Fruit fly (Drosophila melanogaster): Measurements from ENCODE around the gene CG9150.

Gene CG9150

DNA sequence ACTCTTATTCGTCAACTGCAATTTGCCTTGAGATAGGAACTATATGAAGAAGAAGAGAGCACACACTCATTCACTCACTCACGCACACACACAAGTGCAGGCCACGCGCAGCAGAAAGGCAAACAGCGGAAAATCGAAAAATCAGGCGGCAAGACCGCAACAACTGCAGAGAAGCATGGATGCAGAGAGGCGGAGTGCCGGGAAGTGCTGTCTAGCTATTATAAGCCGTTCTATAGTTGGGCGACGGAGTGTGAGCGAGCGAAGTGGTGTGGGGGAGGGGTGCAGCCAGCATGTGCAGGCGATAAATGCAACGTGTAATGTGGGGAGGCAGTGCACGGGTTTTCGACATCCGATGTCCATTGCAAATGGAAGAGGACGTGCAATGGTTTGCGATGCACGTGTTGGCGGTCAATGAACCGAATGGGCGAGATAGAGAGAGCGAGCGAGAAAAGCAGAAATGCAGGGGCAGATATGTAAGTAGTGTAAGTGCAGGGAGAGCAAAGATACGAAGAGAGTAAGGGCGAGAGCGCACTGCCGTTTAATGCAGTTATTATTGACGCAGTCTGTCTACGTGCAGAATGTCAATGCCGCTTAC, 10.5 kb upstream of the CG9150 start (continued):
- no peak for TF ChIP-seq salr (GFP tag; optimal IDR thresholded peaks at IDR 0.05)
- no peak for TF ChIP-seq Hr39 (GFP tag; optimal IDR thresholded peaks at IDR 0.05)
- TF ChIP-seq fd85E (GFP tag; optimal IDR thresholded peaks at IDR 0.05) = no peak
- TF ChIP-seq CG8319 (GFP tag; optimal IDR thresholded peaks at IDR 0.05) = no peak
- peak; percentile 1 for TF ChIP-seq Sox14 (GFP tag; optimal IDR thresholded peaks at IDR 0.05)
- no peak for TF ChIP-seq CG9139 (GFP tag; optimal IDR thresholded peaks at IDR 0.05)
- TF ChIP-seq eg (GFP tag; IDR thresholded peaks at IDR 0.05) = no peak
- TF ChIP-seq CG6792 (GFP tag; optimal IDR thresholded peaks at IDR 0.05) = no peak
- TF ChIP-seq CG8632 (GFP tag; optimal IDR thresholded peaks at IDR 0.05) = no peak
- TF ChIP-seq Sox102F (GFP tag; optimal IDR thresholded peaks at IDR 0.05) = no peak
- no peak for TF ChIP-seq spab (GFP tag; optimal IDR thresholded peaks at IDR 0.05)
- TF ChIP-seq CG3919 (GFP tag; optimal IDR thresholded peaks at IDR 0.05) = no peak
- no peak for TF ChIP-seq CG11902 (GFP tag; optimal IDR thresholded peaks at IDR 0.05)
- TF ChIP-seq Eip93F (GFP tag; optimal IDR thresholded peaks at IDR 0.05) = no peak
- TF ChIP-seq fkh (GFP tag; optimal IDR thresholded peaks at IDR 0.05) = peak; percentile 71
- no peak for TF ChIP-seq pdm3 (GFP tag; optimal IDR thresholded peaks at IDR 0.05)
- peak; percentile 38; the same call in 1 of the 2 replicates for TF ChIP-seq CG15336 (GFP tag; IDR thresholded peaks at IDR 0.05)
- no peak for TF ChIP-seq fd59A (GFP tag; optimal IDR thresholded peaks at IDR 0.05)
- no peak for TF ChIP-seq CG4318 (GFP tag; optimal IDR thresholded peaks at IDR 0.05)
- TF ChIP-seq Met (GFP tag; optimal IDR thresholded peaks at IDR 0.05) = peak; percentile 100
- peak; percentile 42 for TF ChIP-seq Gug (GFP tag; IDR thresholded peaks at IDR 0.05)
- no peak for TF ChIP-seq lz (GFP tag; optimal IDR thresholded peaks at IDR 0.05)
- TF ChIP-seq CG8119 (GFP tag; IDR thresholded peaks at IDR 0.05) = no peak
- TF ChIP-seq OdsH (GFP tag; optimal IDR thresholded peaks at IDR 0.05) = no peak
- no peak for TF ChIP-seq Ets21C (GFP tag; optimal IDR thresholded peaks at IDR 0.05)
- TF ChIP-seq acj6 (GFP tag; optimal IDR thresholded peaks at IDR 0.05) = no peak
- no peak for TF ChIP-seq Hr4 (GFP tag; optimal IDR thresholded peaks at IDR 0.05)

DNA sequence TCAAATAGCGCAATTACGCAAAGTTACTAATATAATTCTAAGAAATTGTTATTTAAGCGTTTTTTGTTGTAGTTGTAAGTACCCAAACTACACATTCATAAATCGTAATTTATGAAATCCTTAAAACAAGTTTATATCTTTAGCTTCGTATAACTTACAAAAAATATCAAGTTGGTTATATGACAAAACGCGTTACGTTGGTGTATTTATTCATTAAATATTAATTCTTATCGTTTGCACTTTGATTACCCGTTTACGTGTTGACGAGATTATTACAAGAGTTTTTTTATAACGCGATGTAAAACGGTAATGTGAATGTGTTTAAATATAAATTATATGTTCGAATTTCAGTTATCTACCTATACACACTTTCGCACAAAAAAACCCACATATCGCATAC, 9.2 kb upstream of the CG9150 start:
- no peak for TF ChIP-seq net (GFP tag; optimal IDR thresholded peaks at IDR 0.05)

DNA sequence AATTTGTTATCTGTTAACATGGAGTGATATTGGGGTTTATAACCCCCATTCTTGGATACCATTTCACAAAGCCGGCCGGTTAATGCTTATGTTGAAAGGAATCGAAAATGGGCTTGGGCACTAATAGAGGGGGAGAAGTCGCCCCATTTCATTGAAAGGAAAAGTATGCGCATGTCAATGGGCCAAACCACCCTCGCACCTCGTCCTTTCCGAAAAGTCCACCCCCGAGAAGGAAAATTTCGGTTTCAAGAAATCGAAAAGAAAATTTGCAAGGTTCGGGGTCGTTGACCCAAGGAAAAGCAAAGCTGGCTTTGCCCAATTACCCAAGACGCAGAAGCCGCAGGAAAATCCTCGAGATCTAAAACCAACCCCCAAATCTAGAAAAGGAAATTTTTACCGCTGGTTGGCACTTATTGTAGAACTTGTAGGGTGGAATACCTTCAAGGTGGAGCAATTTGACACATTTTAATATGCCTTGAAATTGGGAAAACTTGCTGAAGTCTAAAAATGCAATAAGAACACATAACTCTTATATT, 8.5 kb upstream of the CG9150 start:
- TF ChIP-seq svp (GFP tag) (peak; percentile 42), Gug (GFP tag; IDR thresholded peaks at IDR 0.05) (no peak)

DNA sequence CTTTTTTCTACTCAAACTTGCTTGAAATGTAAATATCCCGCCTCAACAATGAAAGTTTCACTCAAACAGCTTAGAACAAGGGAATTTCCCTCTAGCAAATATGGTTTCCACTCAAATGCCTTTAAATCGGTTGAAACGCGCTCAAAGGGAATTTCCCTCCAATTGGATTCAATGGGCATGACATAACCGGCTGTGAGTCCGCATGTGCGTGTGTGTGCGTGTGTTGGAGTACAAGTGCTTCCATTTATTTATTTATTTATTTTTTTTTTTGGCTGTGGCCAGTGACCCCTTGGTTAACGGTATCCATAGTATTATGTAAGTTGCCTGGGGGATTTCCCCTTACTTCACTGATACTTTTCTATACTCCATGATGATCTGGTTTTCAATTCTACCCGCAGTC, 7.7 kb upstream of the CG9150 start:
- TF ChIP-seq vri (GFP tag; optimal IDR thresholded peaks at IDR 0.05) = peak; percentile 62
- no peak for TF ChIP-seq CG11762 (GFP tag; optimal IDR thresholded peaks at IDR 0.05; ENCODE audit: insufficient read depth)
- peak; percentile 50 for TF ChIP-seq CG6276 (GFP tag; optimal IDR thresholded peaks at IDR 0.05)
- TF ChIP-seq cyc (GFP tag; optimal IDR thresholded peaks at IDR 0.05) = no peak
- no peak for TF ChIP-seq CG15336 (GFP tag; IDR thresholded peaks at IDR 0.05)
- no peak for TF ChIP-seq fd85E (GFP tag; optimal IDR thresholded peaks at IDR 0.05)
- TF ChIP-seq CG8319 (GFP tag; optimal IDR thresholded peaks at IDR 0.05) = no peak
- TF ChIP-seq Hr39 (GFP tag; optimal IDR thresholded peaks at IDR 0.05) = no peak
- TF ChIP-seq Eip78C (GFP tag) = peak; percentile 11
- TF ChIP-seq CG10669 (GFP tag; optimal IDR thresholded peaks at IDR 0.05) = no peak
- TF ChIP-seq fkh (GFP tag; optimal IDR thresholded peaks at IDR 0.05) = peak; percentile 39

DNA sequence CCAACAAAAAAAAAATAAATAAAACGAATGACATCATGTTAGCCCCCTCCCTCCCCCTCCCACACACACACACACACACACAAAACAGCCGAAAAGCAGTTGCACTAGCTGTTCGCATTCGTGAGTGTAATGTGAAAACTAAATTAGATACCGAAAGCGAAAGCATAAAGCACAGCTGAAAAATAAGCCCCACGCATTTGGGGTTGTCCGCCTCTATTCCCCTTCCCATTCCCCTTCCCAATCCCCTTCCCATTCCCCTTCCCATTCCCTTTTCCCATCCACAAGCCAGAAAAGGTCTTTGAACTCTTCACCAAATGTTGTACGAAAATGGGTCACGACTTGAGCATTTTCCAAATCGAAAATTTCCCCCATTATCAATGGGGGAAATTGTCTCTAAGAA, 7.0 kb upstream of the CG9150 start:
- TF ChIP-seq fd85E (GFP tag; optimal IDR thresholded peaks at IDR 0.05) (no peak), Lpt (GFP tag; optimal IDR thresholded peaks at IDR 0.05) (no peak), achi (GFP tag; optimal IDR thresholded peaks at IDR 0.05) (no peak), CG10631 (GFP tag; optimal IDR thresholded peaks at IDR 0.05) (no peak), CG8319 (GFP tag; optimal IDR thresholded peaks at IDR 0.05) (no peak), Ets96B (tag; optimal IDR thresholded peaks at IDR 0.05) (no peak), CG15336 (GFP tag; IDR thresholded peaks at IDR 0.05) (no peak), eg (GFP tag; IDR thresholded peaks at IDR 0.05) (no peak), CG3032 (tag; optimal IDR thresholded peaks at IDR 0.05) (no peak), CG7368 (GFP tag; optimal IDR thresholded peaks at IDR 0.05) (no peak), CG9139 (GFP tag; optimal IDR thresholded peaks at IDR 0.05) (no peak), Hr4 (GFP tag; optimal IDR thresholded peaks at IDR 0.05) (no peak), OdsH (GFP tag; optimal IDR thresholded peaks at IDR 0.05) (no peak), Eip75B (GFP tag; optimal IDR thresholded peaks at IDR 0.05) (no peak), Sox15 (GFP tag; optimal IDR thresholded peaks at IDR 0.05) (no peak), esn (GFP tag; optimal IDR thresholded peaks at IDR 0.05) (no peak), CG6854 (GFP tag; optimal IDR thresholded peaks at IDR 0.05) (no peak), Ets21C (GFP tag; optimal IDR thresholded peaks at IDR 0.05) (no peak)

All from whole organism, prepupa.